Worm (Caenorhabditis elegans): ENCODE results near the gene ccz-1.

ccz-1 gene

DNA sequence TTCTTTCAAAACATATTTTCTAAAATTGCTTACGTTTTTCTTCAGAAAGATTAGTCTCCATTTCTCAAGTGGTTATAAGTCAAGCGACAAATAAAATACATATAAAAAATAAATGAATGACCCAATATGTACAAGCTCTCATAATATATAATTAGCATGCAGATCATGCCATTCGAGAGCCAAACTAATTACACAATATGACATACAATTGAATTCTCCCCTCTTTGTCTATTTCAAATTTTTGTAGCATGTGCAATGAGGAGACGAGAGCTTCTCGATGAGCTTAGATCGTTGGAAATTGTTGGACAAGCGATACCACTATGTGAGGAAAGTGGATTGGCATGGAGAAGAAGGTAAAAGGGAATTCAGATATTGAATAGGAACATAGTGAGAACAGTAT, 28.6 kb downstream of the ccz-1 start, which contains the start of gene hlh-34:
TSS of gene hlh-34 (minus strand) at position 101 of the 400 bp plus-strand sequence.
- TF ChIP-seq elt-3 (tag; optimal IDR thresholded peaks at IDR 0.05) (no peak), ceh-8 (GFP tag; optimal IDR thresholded peaks at IDR 0.05) (no peak), efl-1 (optimal IDR thresholded peaks at IDR 0.05) (no peak), efl-1 (GFP tag; optimal IDR thresholded peaks at IDR 0.05 in 1 of 2) (no peak), mep-1 (tag; optimal IDR thresholded peaks at IDR 0.05) (no peak), nhr-237 (tag; optimal IDR thresholded peaks at IDR 0.05) (no peak), irx-1 (tag; optimal IDR thresholded peaks at IDR 0.05) (no peak), unc-130 (tag; optimal IDR thresholded peaks at IDR 0.05) (no peak), zag-1 (tag; optimal IDR thresholded peaks at IDR 0.05) (no peak), fos-1 (tag; optimal IDR thresholded peaks at IDR 0.05) (no peak), sptf-1 (tag; optimal IDR thresholded peaks at IDR 0.05) (no peak), mef-2 (tag; optimal IDR thresholded peaks at IDR 0.05) (no peak), dsc-1 (tag; optimal IDR thresholded peaks at IDR 0.05) (no peak), vab-15 (tag; optimal IDR thresholded peaks at IDR 0.05) (no peak), ceh-63 (GFP tag; optimal IDR thresholded peaks at IDR 0.05) (no peak), pax-3 (tag; optimal IDR thresholded peaks at IDR 0.05) (no peak)

DNA sequence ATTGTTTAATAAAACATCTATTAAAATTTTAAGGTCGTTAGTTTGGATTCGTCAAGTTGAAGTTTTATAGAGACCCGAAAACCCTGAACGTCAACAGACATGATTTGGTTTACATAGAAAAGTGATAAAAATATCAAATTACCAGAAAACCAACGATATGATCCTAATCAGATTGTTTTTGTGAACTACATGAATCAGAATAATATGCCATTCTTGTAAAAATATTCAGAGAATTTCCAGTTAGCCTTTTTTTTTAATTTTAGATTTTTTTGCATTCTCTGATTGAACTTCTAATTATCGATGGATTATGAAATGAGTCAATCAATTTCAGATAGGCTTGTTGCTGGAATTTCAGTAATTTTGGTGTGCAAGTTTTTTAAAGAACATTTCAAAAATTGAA, 32.4 kb downstream of the ccz-1 start, which contains the start of gene srx-96:
TSS of gene srx-96 (plus strand) at position 301 of the 400 bp plus-strand sequence.
- no peak for TF ChIP-seq lin-39 (tag; optimal IDR thresholded peaks at IDR 0.05)
- TF ChIP-seq nhr-76 (tag; optimal IDR thresholded peaks at IDR 0.05): no peak
- TF ChIP-seq ceh-82 (tag; optimal IDR thresholded peaks at IDR 0.05): no peak
- no peak for TF ChIP-seq nhr-85 (tag)
- TF ChIP-seq nhr-84 (tag; optimal IDR thresholded peaks at IDR 0.05): no peak
- no peak for TF ChIP-seq zip-4 (GFP tag; optimal IDR thresholded peaks at IDR 0.05)
- TF ChIP-seq pqm-1 (tag; optimal IDR thresholded peaks at IDR 0.05): no peak
- TF ChIP-seq Y116A8C.19 (tag; optimal IDR thresholded peaks at IDR 0.05; ENCODE audit: borderline replicate concordance): no peak
- TF ChIP-seq pax-3 (tag; optimal IDR thresholded peaks at IDR 0.05): no peak
- TF ChIP-seq skn-1 (tag; optimal IDR thresholded peaks at IDR 0.05): no peak
- TF ChIP-seq unc-30 (tag; optimal IDR thresholded peaks at IDR 0.05): no peak
- TF ChIP-seq lsy-2 (tag; optimal IDR thresholded peaks at IDR 0.05): no peak
- TF ChIP-seq lir-3 (tag; optimal IDR thresholded peaks at IDR 0.05; ENCODE audit: poor library complexity): no peak
- no peak for TF ChIP-seq hlh-17 (GFP tag; optimal IDR thresholded peaks at IDR 0.05; ENCODE audit: borderline replicate concordance)
- TF ChIP-seq mep-1 (tag; optimal IDR thresholded peaks at IDR 0.05): no peak

ce11 chrV:13715223-13715686, 36.6 kb downstream of the ccz-1 start, which contains the start of gene zipt-9:
Gene zipt-9, minus strand, starts transcription at chrV:13715273.
- TF ChIP-seq ceh-88 (GFP tag; IDR thresholded peaks at IDR 0.05): peak; percentile 80
- TF ChIP-seq hlh-17 (GFP tag; optimal IDR thresholded peaks at IDR 0.05; ENCODE audit: borderline replicate concordance): no peak
- no peak for TF ChIP-seq ces-1 (GFP tag; optimal IDR thresholded peaks at IDR 0.05)
- TF ChIP-seq nhr-47 (tag; optimal IDR thresholded peaks at IDR 0.05): peak; percentile 91
- peak in 1 of 2 experiments; percentile 90 for TF ChIP-seq ztf-11 (tag; optimal IDR thresholded peaks at IDR 0.05)
- no peak for TF ChIP-seq nhr-28 (tag; optimal IDR thresholded peaks at IDR 0.05)
- TF ChIP-seq sup-37 (GFP tag; optimal IDR thresholded peaks at IDR 0.05): no peak
- no peak for TF ChIP-seq pqm-1 (tag; optimal IDR thresholded peaks at IDR 0.05)
- peak; percentile 47 for TF ChIP-seq nhr-237 (tag; optimal IDR thresholded peaks at IDR 0.05)
- TF ChIP-seq nhr-20 (tag; optimal IDR thresholded peaks at IDR 0.05): peak; percentile 89
- TF ChIP-seq hlh-4 (tag; optimal IDR thresholded peaks at IDR 0.05): peak; percentile 5
- peak; percentile 60 for TF ChIP-seq mab-9 (GFP tag; IDR thresholded peaks at IDR 0.05)
- peak in 1 of 2 experiments; percentile 86 for TF ChIP-seq lsy-2 (tag; optimal IDR thresholded peaks at IDR 0.05)
- peak; percentile 86 for TF ChIP-seq unc-98 (GFP tag; IDR thresholded peaks at IDR 0.05)
- TF ChIP-seq lin-13 (GFP tag; optimal IDR thresholded peaks at IDR 0.05): peak; percentile 63
- TF ChIP-seq unc-86 (tag; optimal IDR thresholded peaks at IDR 0.05): peak; percentile 71
- TF ChIP-seq ceh-82 (tag; optimal IDR thresholded peaks at IDR 0.05): peak; percentile 74 to 87 (median 79)
- TF ChIP-seq tlp-1 (tag; optimal IDR thresholded peaks at IDR 0.05): no peak
- TF ChIP-seq isw-1 (GFP tag; IDR thresholded peaks at IDR 0.05): peak; percentile 84
- peak; percentile 99 for TF ChIP-seq pax-3 (tag; optimal IDR thresholded peaks at IDR 0.05)
- peak; percentile 71 for TF ChIP-seq irx-1 (tag; optimal IDR thresholded peaks at IDR 0.05)
- TF ChIP-seq alr-1 (tag; optimal IDR thresholded peaks at IDR 0.05; ENCODE audit: borderline replicate concordance): no peak
- TF ChIP-seq nhr-84 (tag; optimal IDR thresholded peaks at IDR 0.05): no peak
- TF ChIP-seq lir-3 (tag; optimal IDR thresholded peaks at IDR 0.05; ENCODE audit: poor library complexity): peak; percentile 89
- TF ChIP-seq ama-1 (optimal IDR thresholded peaks at IDR 0.05): no peak
- TF ChIP-seq zip-4 (GFP tag; optimal IDR thresholded peaks at IDR 0.05): no peak
- no peak for TF ChIP-seq nhr-12 (tag; optimal IDR thresholded peaks at IDR 0.05)
- no peak for TF ChIP-seq nhr-11 (tag; optimal IDR thresholded peaks at IDR 0.05)
- peak in 1 of 2 experiments; percentile 66 for TF ChIP-seq mdl-1 (tag; optimal IDR thresholded peaks at IDR 0.05)
- peak; percentile 62 for TF ChIP-seq ceh-90 (tag; optimal IDR thresholded peaks at IDR 0.05)
- TF ChIP-seq elt-3 (tag; optimal IDR thresholded peaks at IDR 0.05): peak in 2 of 6 experiments; percentile 48 to 80
